Fruit fly (Drosophila melanogaster) whole organism, pupa: ENCODE measurements around the gene Alg7.

Experiments used
- CG10348 ChIP-seq: fragments of 200-800 bp; sonication (Bioruptor generic); IDR thresholded peaks from 2 replicates; pipeline ENCODE4 v1.3.6; 2022; ENCODE audit warnings: missing biosample characterization, missing genetic modification characterization
- CG12605 ChIP-seq: fragments of 200-800 bp; sonication (Bioruptor generic); IDR thresholded peaks from 2 replicates; pipeline ENCODE4 v1.3.6; 2022; ENCODE audit warnings: missing biosample characterization, missing genetic modification characterization
- CG13204 ChIP-seq: fragments of 200-800 bp; sonication (Bioruptor generic); optimal IDR thresholded peaks from 2 replicates; lab custom pipeline; 2018; ENCODE audit warnings: missing biosample characterization, mild to moderate bottlenecking, missing genetic modification characterization, moderate library complexity
- CG14655 ChIP-seq: fragments of 200-800 bp; sonication (Bioruptor generic); optimal IDR thresholded peaks from 3 replicates; lab custom pipeline; 2017; ENCODE audit warnings: mild to moderate bottlenecking, missing biosample characterization, missing genetic modification reagents, missing genetic modification characterization
- CG15710 ChIP-seq: fragments of 200-800 bp; sonication (Bioruptor generic); optimal IDR thresholded peaks from 2 replicates; lab custom pipeline; 2018; ENCODE audit warnings: missing biosample characterization, mild to moderate bottlenecking, missing genetic modification characterization, moderate library complexity
- CG17806 ChIP-seq: fragments of 200-800 bp; sonication (Bioruptor generic); optimal IDR thresholded peaks from 2 replicates; lab custom pipeline; 2018; ENCODE audit warnings: missing biosample characterization, mild to moderate bottlenecking, missing genetic modification characterization, moderate library complexity
- CG32121 ChIP-seq: fragments of 200-800 bp; sonication (Bioruptor generic); IDR thresholded peaks from 2 replicates; pipeline ENCODE4 v1.3.6; 2022; ENCODE audit warnings: missing biosample characterization, missing genetic modification characterization
- CG34367 ChIP-seq: fragments of 200-800 bp; sonication (Bioruptor generic); optimal IDR thresholded peaks from 2 replicates; lab custom pipeline; 2018; ENCODE audit warnings: missing biosample characterization, mild to moderate bottlenecking, missing genetic modification characterization
- CG4496 ChIP-seq: fragments of 200-800 bp; sonication (Bioruptor generic); IDR thresholded peaks from 3 replicates; pipeline ENCODE4 v1.3.6; 2022; ENCODE audit warnings: missing biosample characterization, missing genetic modification characterization
- CG8159 ChIP-seq: fragments of 200-800 bp; sonication (Bioruptor generic); optimal IDR thresholded peaks from 3 replicates; lab custom pipeline; 2018; ENCODE audit warnings: missing biosample characterization, mild to moderate bottlenecking, missing genetic modification characterization, moderate library complexity
- CG8301 ChIP-seq: fragments of 200-800 bp; sonication (Bioruptor generic); optimal IDR thresholded peaks from 2 replicates; lab custom pipeline; 2018; ENCODE audit warnings: missing biosample characterization, mild to moderate bottlenecking, missing genetic modification characterization
- CG9948 ChIP-seq: fragments of 200-800 bp; sonication (Bioruptor generic); optimal IDR thresholded peaks from 2 replicates; lab custom pipeline; 2018; ENCODE audit warnings: missing biosample characterization, mild to moderate bottlenecking, missing genetic modification characterization, moderate library complexity
- D1 ChIP-seq: fragments of 200-800 bp; sonication (Bioruptor generic); optimal IDR thresholded peaks from 2 replicates; lab custom pipeline; 2018; ENCODE audit warnings: missing biosample characterization, mild to moderate bottlenecking, missing genetic modification characterization, moderate library complexity
- EcR ChIP-seq: fragments of 200-800 bp; sonication (Bioruptor generic); optimal IDR thresholded peaks from 3 replicates; lab custom pipeline; 2019; ENCODE audit warnings: missing biosample characterization, missing genetic modification characterization, mild to moderate bottlenecking, moderate library complexity, missing genetic modification reagents
- Ets98B ChIP-seq: fragments of 200-800 bp; sonication (Bioruptor generic); IDR thresholded peaks from 2 replicates; pipeline ENCODE4 v1.3.6; 2022; ENCODE audit warnings: missing biosample characterization, missing genetic modification characterization
- Pif1A ChIP-seq: fragments of 200-800 bp; sonication (Bioruptor generic); optimal IDR thresholded peaks from 3 replicates; lab custom pipeline; 2016; ENCODE audit warnings: missing biosample characterization, missing genetic modification characterization
- Pif1B ChIP-seq: fragments of 200-800 bp; sonication (Bioruptor generic); optimal IDR thresholded peaks from 3 replicates; lab custom pipeline; 2016; ENCODE audit warnings: missing biosample characterization, missing genetic modification characterization
- Snoo ChIP-seq: fragments of 200-800 bp; sonication (Bioruptor generic); optimal IDR thresholded peaks from 3 replicates; lab custom pipeline; 2017; ENCODE audit warnings: missing biosample characterization, mild to moderate bottlenecking, missing genetic modification characterization, inconsistent platforms
- fd96Ca ChIP-seq: fragments of 200-800 bp; sonication (Bioruptor generic); IDR thresholded peaks from 3 replicates; pipeline ENCODE4 v1.3.6; 2022; ENCODE audit warnings: missing biosample characterization, missing genetic modification characterization
- gl ChIP-seq: fragments of 200-800 bp; sonication (Bioruptor generic); optimal IDR thresholded peaks from 2 replicates; lab custom pipeline; 2018; ENCODE audit warnings: missing biosample characterization, mild to moderate bottlenecking, missing genetic modification characterization
- rn ChIP-seq: fragments of 200-800 bp; sonication (Bioruptor generic); IDR thresholded peaks from 2 replicates; pipeline ENCODE4 v1.3.6; 2022; ENCODE audit warnings: missing biosample characterization, missing genetic modification characterization

The Alg7 gene

DNA sequence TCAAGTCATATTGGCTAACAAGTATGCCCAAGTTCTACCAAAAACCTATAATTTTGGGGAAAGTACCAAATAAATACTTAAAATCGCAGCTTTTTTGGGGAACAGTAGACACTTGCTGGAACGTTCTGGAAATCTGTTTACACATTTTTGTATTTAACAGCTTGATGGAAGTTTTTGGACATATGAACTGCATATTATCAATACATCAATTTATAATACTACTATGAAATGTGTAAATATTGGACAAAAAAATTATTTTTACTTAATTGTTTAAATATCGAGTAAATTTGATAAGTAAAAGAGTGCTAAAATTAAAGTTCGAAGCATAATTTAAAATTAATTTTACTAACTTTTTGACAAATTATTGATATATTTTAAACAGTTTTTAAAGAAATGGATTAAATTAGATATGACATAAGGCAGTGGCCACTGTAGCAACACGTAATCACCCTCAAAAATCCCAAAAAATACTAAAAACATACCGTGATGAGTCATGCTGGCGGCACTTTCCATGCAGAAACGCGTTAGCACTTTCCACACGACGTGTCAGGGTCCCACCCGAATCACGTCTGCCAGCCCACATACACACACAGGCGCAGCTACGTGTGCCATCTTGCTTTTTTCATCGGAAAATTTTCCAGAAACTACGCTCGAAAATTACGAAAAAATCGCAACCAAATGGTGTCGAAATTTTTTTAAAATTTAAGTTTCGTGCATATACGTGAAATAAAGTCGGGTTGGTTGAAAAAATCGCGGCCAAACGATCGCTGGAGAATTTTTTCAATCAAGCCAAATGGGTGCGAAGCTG lies 13.8 kb upstream of the Alg7 start, which contains the start of gene Sirt1:
TSS of gene Sirt1 (plus strand) at position 571 of the 808 bp plus-strand sequence.
- TF ChIP-seq CG4496 (GFP tag; lab: Robert Waterston, UW): peak; percentile 63
- TF ChIP-seq Snoo (tag; lab: Kevin White, UChicago): peak; percentile 82
- TF ChIP-seq CG32121: 0 out of 2 replicates have a peak, but pooled peaks have one; percentile 13
- TF ChIP-seq fd96Ca (GFP tag; lab: Robert Waterston, UW): 0 out of 3 replicates have a peak, but pooled peaks have one; percentile 45
- TF ChIP-seq rn (GFP tag; lab: Robert Waterston, UW): 0 out of 2 replicates have a peak, but pooled peaks have one; percentile 32
- peak; percentile 80 for TF ChIP-seq CG34367
- peak; percentile 37; the same call in 1 of the 2 replicates for TF ChIP-seq Ets98B
- TF ChIP-seq CG10348 (GFP tag; lab: Robert Waterston, UW): no peak
- TF ChIP-seq CG9948: peak; percentile 88
- peak; percentile 87 for TF ChIP-seq CG15710 (tag; lab: Kevin White, UChicago)
- no peak for TF ChIP-seq D1 (tag; lab: Kevin White, UChicago)
- TF ChIP-seq CG8159 (tag; lab: Kevin White, UChicago): peak; percentile 91
- no peak for TF ChIP-seq CG12605
- TF ChIP-seq Pif1B (GFP tag; lab: Kevin White, UChicago): no peak
- peak; percentile 29 for TF ChIP-seq gl
- TF ChIP-seq EcR (GFP tag; lab: Kevin White, UChicago): peak; percentile 29
- peak; percentile 78 for TF ChIP-seq CG17806
- TF ChIP-seq Pif1A (GFP tag; lab: Kevin White, UChicago): peak; percentile 44
- peak; percentile 23 for TF ChIP-seq CG13204 (GFP tag; lab: Kevin White, UChicago)
- TF ChIP-seq CG8301 (tag; lab: Kevin White, UChicago): peak; percentile 81
- TF ChIP-seq CG14655 (GFP tag; lab: Kevin White, UChicago): no peak

dm6 chr2L:13165802-13166347 lies 13.2 kb upstream of the Alg7 start, which contains the start of gene DnaJ-H:
DnaJ-H (minus strand) TSS chr2L:13166072.
- TF ChIP-seq CG12605: peak; percentile 17; the same call in 1 of the 2 replicates
- TF ChIP-seq CG14655 (GFP tag; lab: Kevin White, UChicago): no peak

DNA sequence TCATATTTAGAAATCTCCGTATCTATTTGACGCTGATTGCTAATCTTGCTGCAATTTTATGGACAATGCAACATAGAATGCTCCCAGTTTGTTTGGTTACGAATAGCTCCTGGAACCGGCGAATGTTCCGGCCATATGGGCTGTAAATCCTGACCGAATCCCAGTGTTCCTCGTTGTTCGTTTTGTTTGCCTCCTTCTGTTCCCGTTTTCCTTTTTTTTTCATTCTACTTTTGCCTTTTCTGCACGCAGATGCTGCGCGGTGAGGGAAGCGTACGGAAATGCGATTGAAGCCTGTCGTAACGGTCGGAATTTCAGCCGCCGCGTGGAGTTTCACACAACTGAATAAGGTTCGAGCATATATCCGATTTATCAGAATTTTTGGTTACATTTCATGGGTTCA lies 2.9 kb upstream of the Alg7 start, which contains the start of gene CG43925:
TSS of gene CG43925 (plus strand) at position 301 of the 400 bp plus-strand sequence.
- TF ChIP-seq CG13204 (GFP tag; lab: Kevin White, UChicago) (no peak), CG8301 (tag; lab: Kevin White, UChicago) (no peak), Pif1B (GFP tag; lab: Kevin White, UChicago) (no peak), CG14655 (GFP tag; lab: Kevin White, UChicago) (no peak), Snoo (tag; lab: Kevin White, UChicago) (no peak), CG17806 (no peak), rn (GFP tag; lab: Robert Waterston, UW) (no peak), EcR (GFP tag; lab: Kevin White, UChicago) (no peak), CG9948 (no peak), gl (no peak)

DNA sequence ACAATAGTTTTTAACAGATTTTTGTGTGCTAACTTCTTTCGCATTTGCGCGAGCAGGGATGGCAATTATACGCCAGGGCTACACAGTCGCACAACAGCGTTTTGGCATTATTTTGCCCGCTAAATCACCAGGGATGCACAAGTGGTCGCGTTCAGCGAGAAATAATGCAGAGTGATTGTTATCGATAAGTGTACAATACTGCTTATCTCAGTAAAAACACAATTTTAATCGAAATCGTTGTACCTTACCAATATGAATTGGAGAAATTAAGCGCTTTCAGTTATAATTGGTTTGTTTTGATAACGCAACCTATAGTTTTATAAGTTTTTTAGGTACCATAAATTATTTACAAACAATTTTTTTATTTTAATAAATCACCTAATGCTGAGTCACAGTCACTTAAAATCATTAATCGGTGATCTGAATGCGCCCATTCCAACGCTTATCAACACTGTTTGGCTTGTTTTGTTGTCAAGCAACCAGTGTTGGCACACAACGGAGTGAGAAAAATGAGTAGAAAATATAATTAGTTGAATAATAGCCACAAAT lies 2.3 kb upstream of the Alg7 start, which contains the start of the genes Sfmbt and CG5439:
TSS of gene Sfmbt (minus strand) at position 85 of the 549 bp plus-strand sequence.
TSS of gene CG5439 (plus strand) at position 450 of the 549 bp plus-strand sequence.
- TF ChIP-seq CG9948 (peak; percentile 51), CG32121 (0 out of 2 replicates have a peak, but pooled peaks have one; percentile 23), CG17806 (peak; percentile 53), fd96Ca (GFP tag; lab: Robert Waterston, UW) (peak; percentile 66; the same call in 2 of the 3 replicates), Pif1A (GFP tag; lab: Kevin White, UChicago) (no peak), CG34367 (peak; percentile 8), CG15710 (tag; lab: Kevin White, UChicago) (peak; percentile 68), rn (GFP tag; lab: Robert Waterston, UW) (peak; percentile 39), CG13204 (GFP tag; lab: Kevin White, UChicago) (no peak), CG4496 (GFP tag; lab: Robert Waterston, UW) (peak; percentile 43; the same call in 1 of the 3 replicates), Ets98B (no peak), CG8159 (tag; lab: Kevin White, UChicago) (peak; percentile 62), Snoo (tag; lab: Kevin White, UChicago) (peak; percentile 71)

DNA sequence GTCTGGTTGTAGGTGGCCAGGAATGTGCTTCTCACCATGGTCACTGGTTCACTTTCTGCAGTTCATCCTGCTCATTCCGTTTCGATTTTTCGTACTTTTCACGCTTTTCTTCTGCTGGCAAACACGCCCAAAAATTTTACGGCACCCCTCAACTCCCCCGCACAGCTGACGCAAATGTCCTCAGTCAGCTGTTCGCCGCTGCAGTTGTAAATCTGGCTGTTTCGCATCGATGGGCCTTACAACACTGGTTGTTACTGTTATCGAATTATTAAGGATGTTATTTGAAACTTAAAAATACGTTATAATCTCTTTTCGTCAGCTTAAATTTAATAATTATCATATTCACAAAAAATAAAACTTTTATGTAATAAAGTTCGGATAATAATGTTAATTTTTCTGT lies 3.4 kb downstream of the Alg7 start, which contains the start of gene Mgat3:
TSS of gene Mgat3 (minus strand) at position 182 of the 400 bp plus-strand sequence.
- TF ChIP-seq EcR (GFP tag; lab: Kevin White, UChicago) (no peak), CG14655 (GFP tag; lab: Kevin White, UChicago) (no peak), Snoo (tag; lab: Kevin White, UChicago) (no peak), CG34367 (no peak), CG13204 (GFP tag; lab: Kevin White, UChicago) (no peak), fd96Ca (GFP tag; lab: Robert Waterston, UW) (no peak), CG17806 (no peak)
